Fruit fly (Drosophila melanogaster) whole organism, wandering third instar larva: ENCODE results near the gene SH3PX1.

Experiments used
- Abd-B ChIP-seq: fragments of >200 bp; optimal IDR thresholded peaks from 2 replicates; lab custom pipeline; 2017; ENCODE audit warnings: missing biosample characterization, missing genetic modification characterization
- CG32264 ChIP-seq: fragments of 200-800 bp; sonication (Bioruptor generic); optimal IDR thresholded peaks from 2 replicates; lab custom pipeline; 2016; ENCODE audit warnings: missing biosample characterization, missing genetic modification characterization
- CrebA ChIP-seq: fragments of 200-800 bp; sonication (Bioruptor generic); optimal IDR thresholded peaks from 2 replicates; lab custom pipeline; 2016; ENCODE audit warnings: missing biosample characterization, mild to moderate bottlenecking, missing genetic modification characterization, borderline replicate concordance
- Dfd ChIP-seq: fragments of >200 bp; optimal IDR thresholded peaks from 2 replicates; lab custom pipeline; 2017; ENCODE audit warnings: missing biosample characterization, missing genetic modification characterization
- Dif ChIP-seq: fragments of 200-275, 200-300 bp; sonication (Bioruptor generic); optimal IDR thresholded peaks from 2 replicates; lab custom pipeline; 2018; ENCODE audit warnings: missing biosample characterization, missing genetic modification characterization; ENCODE audit not compliant: partially characterized antibody
- GATAd ChIP-seq: sonication (Bioruptor generic); optimal IDR thresholded peaks from 2 replicates; lab custom pipeline; 2016; ENCODE audit warnings: missing biosample characterization, missing genetic modification characterization
- HLH106 ChIP-seq: fragments of 200-800 bp; optimal IDR thresholded peaks from 3 replicates; lab custom pipeline; 2019; ENCODE audit warnings: missing biosample characterization, mild to moderate bottlenecking, missing genetic modification characterization, moderate library complexity
- Hnf4 ChIP-seq: fragments of 200-800 bp; sonication (Bioruptor generic); optimal IDR thresholded peaks from 2 replicates; lab custom pipeline; 2016; ENCODE audit warnings: missing biosample characterization, mild to moderate bottlenecking, missing genetic modification characterization
- Hr78 ChIP-seq: fragments of >200 bp; optimal IDR thresholded peaks from 2 replicates; lab custom pipeline; 2017; ENCODE audit warnings: missing biosample characterization, missing genetic modification characterization
- Hr83 ChIP-seq: fragments of 200-300 bp; sonication (Bioruptor generic); optimal IDR thresholded peaks from 2 replicates; lab custom pipeline; 2016; ENCODE audit warnings: missing biosample characterization, mild to moderate bottlenecking, missing genetic modification characterization, moderate library complexity; ENCODE audit not compliant: poor library complexity, severe bottlenecking
- Mio ChIP-seq: sonication (Bioruptor generic); optimal IDR thresholded peaks from 2 replicates; lab custom pipeline; 2016; ENCODE audit warnings: missing biosample characterization, missing genetic modification characterization
- Myc ChIP-seq: fragments of >200 bp; optimal IDR thresholded peaks from 2 replicates; lab custom pipeline; 2017
- OdsH ChIP-seq: fragments of 200-800 bp; sonication (Bioruptor generic); optimal IDR thresholded peaks from 2 replicates; lab custom pipeline; 2016; ENCODE audit warnings: missing biosample characterization, mild to moderate bottlenecking, missing genetic modification characterization
- Rel ChIP-seq, 2 experiments: fragments of 200-800 bp; sonication (Bioruptor generic) in 1 of 2; optimal IDR thresholded peaks; 2 replicates in 1 of 2; 3 replicates in 1 of 2; lab custom pipeline; 2016 to 2019; ENCODE audit warnings: mild to moderate bottlenecking in 2 of 2, missing biosample characterization in 2 of 2, missing genetic modification characterization in 2 of 2, moderate library complexity in 1 of 2
- Sp1 ChIP-seq: fragments of 200-800 bp; sonication (Bioruptor generic); optimal IDR thresholded peaks from 3 replicates; lab custom pipeline; 2019; ENCODE audit warnings: missing biosample characterization, mild to moderate bottlenecking, missing genetic modification characterization, moderate library complexity
- Vsx2 ChIP-seq: fragments of 200-300, 225-300 bp; sonication (Bioruptor generic); optimal IDR thresholded peaks from 2 replicates; lab custom pipeline; 2018; ENCODE audit warnings: missing biosample characterization, missing genetic modification characterization; ENCODE audit not compliant: partially characterized antibody
- br ChIP-seq: fragments of 200-800 bp; sonication (Bioruptor generic); optimal IDR thresholded peaks from 2 replicates; lab custom pipeline; 2016; ENCODE audit warnings: missing biosample characterization, missing genetic modification characterization
- brk ChIP-seq: fragments of 200-800 bp; sonication (Bioruptor generic); optimal IDR thresholded peaks from 2 replicates; lab custom pipeline; 2016; ENCODE audit warnings: missing biosample characterization, mild to moderate bottlenecking, missing genetic modification characterization
- dl ChIP-seq, 2 experiments: fragments of 175-275, 200-275 bp in 1 of 2; fragments of 200-275 bp in 1 of 2; sonication (Bioruptor generic); optimal IDR thresholded peaks; lab custom pipeline; 2018; ENCODE audit warnings: mild to moderate bottlenecking in 2 of 2, missing biosample characterization in 2 of 2, missing genetic modification characterization in 2 of 2, moderate library complexity in 2 of 2; ENCODE audit not compliant: partially characterized antibody in 2 of 2, insufficient read depth in 1 of 2
- dmrt93B ChIP-seq: fragments of 200-800 bp; sonication (Bioruptor generic); optimal IDR thresholded peaks from 2 replicates; lab custom pipeline; 2018; ENCODE audit warnings: missing biosample characterization, mild to moderate bottlenecking, missing genetic modification characterization
- dsf ChIP-seq: sonication (Bioruptor generic); optimal IDR thresholded peaks from 2 replicates; lab custom pipeline; 2016; ENCODE audit warnings: missing biosample characterization, missing genetic modification characterization, borderline replicate concordance
- ey ChIP-seq: fragments of 200-800 bp; sonication (Bioruptor generic); optimal IDR thresholded peaks from 2 replicates; lab custom pipeline; 2016; ENCODE audit warnings: missing biosample characterization, missing genetic modification characterization
- foxo ChIP-seq, 2 experiments: fragments of 200-800 bp; sonication (Bioruptor generic); optimal IDR thresholded peaks; 2 replicates in 1 of 2; 3 replicates in 1 of 2; lab custom pipeline; 2016 to 2017; ENCODE audit warnings: missing biosample characterization in 2 of 2, missing genetic modification characterization in 2 of 2
- fru ChIP-seq: fragments of 200-800 bp; sonication (Bioruptor generic); optimal IDR thresholded peaks from 3 replicates; lab custom pipeline; 2016; ENCODE audit warnings: missing biosample characterization, mild to moderate bottlenecking, missing genetic modification characterization
- h ChIP-seq: fragments of 200-800 bp; sonication (Bioruptor generic); optimal IDR thresholded peaks from 3 replicates; lab custom pipeline; 2016; ENCODE audit warnings: missing biosample characterization, mild to moderate bottlenecking, missing genetic modification characterization
- jim ChIP-seq: fragments of 175-275, 200-325 bp; sonication (Bioruptor generic); optimal IDR thresholded peaks from 2 replicates; lab custom pipeline; 2016; ENCODE audit warnings: missing biosample characterization, mild to moderate bottlenecking, missing genetic modification characterization
- pan ChIP-seq: fragments of >200 bp; optimal IDR thresholded peaks from 2 replicates; lab custom pipeline; 2017
- psq ChIP-seq: fragments of 200-800 bp; sonication (Bioruptor generic); optimal IDR thresholded peaks from 3 replicates; lab custom pipeline; 2017; ENCODE audit warnings: missing biosample characterization, mild to moderate bottlenecking, missing genetic modification characterization, moderate library complexity
- rgr ChIP-seq: fragments of 200-800 bp; sonication (Bioruptor generic); optimal IDR thresholded peaks from 3 replicates; lab custom pipeline; 2016; ENCODE audit warnings: missing biosample characterization, mild to moderate bottlenecking, missing genetic modification characterization
- sage ChIP-seq: fragments of 200-800 bp; sonication (Bioruptor generic); optimal IDR thresholded peaks from 2 replicates; lab custom pipeline; 2016; ENCODE audit warnings: missing biosample characterization, mild to moderate bottlenecking, missing genetic modification characterization
- sv ChIP-seq: fragments of 200-800 bp; sonication (Bioruptor generic); optimal IDR thresholded peaks from 3 replicates; lab custom pipeline; 2016; ENCODE audit warnings: missing biosample characterization, missing genetic modification characterization
- tai ChIP-seq: sonication (Bioruptor generic); optimal IDR thresholded peaks from 2 replicates; lab custom pipeline; 2016; ENCODE audit warnings: missing biosample characterization, missing genetic modification characterization
- usp ChIP-seq: fragments of >200 bp; optimal IDR thresholded peaks from 2 replicates; lab custom pipeline; 2017; ENCODE audit warnings: missing biosample characterization, missing genetic modification characterization
- woc ChIP-seq: sonication (Bioruptor generic); optimal IDR thresholded peaks from 2 replicates; lab custom pipeline; 2016; ENCODE audit warnings: missing biosample characterization, mild to moderate bottlenecking, missing genetic modification characterization

Gene SH3PX1

DNA sequence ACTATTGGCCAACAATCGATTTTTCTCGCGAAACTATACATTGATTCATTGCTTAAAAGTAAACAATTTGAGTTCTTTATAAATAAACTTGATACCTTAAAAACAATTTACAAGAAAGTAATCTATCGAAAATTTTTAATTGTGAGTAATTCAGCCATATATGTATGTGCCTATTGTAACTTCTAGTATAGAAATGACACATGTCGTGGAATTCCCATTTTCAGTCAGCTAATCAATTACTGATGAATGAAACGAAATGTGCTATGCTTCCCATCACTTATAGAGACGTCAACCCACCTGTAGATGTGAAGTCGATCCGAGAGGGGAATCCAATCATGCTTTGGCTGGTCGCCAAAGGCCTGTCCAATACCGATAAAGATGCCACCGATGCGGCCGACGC is 2.4 kb downstream of the SH3PX1 start:
- TF ChIP-seq Hnf4 (GFP tag; lab: Kevin White, UChicago) (no peak), Mio (GFP tag; lab: Kevin White, UChicago) (no peak), Hr78 (GFP tag; lab: Kevin White, UChicago) (no peak), Rel (GFP tag; optimal IDR thresholded peaks at IDR 0.05; lab: Kevin White, UChicago) (no peak), Rel (tag; optimal IDR thresholded peaks at IDR 0.05; lab: Kevin White, UChicago) (peak; percentile 95), psq (no peak), OdsH (GFP tag; lab: Kevin White, UChicago) (no peak), woc (GFP tag; lab: Kevin White, UChicago) (no peak)

DNA sequence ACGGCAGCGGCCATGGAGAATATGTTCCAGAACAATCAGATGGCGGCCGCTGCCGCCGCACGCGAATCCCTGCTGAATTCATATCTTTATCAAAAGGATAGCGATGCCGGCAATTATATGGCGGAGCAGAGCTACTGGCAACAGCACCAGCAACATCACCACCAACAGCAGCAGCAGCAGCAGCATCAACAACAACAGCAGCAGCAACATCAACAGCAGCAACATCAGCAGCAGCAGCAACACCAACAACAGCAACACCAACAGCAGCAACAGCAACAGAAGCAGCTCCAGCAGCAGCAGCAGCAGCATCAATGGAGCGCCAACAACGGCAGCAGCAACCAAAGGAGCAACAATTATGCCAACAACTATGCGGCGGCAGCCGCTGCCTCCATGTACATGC is 4.8 kb downstream of the SH3PX1 start:
- no peak for TF ChIP-seq rgr
- TF ChIP-seq foxo (GFP tag; optimal IDR thresholded peaks at IDR 0.05; lab: Kevin White, UChicago): no peak
- peak; percentile 96 for TF ChIP-seq Dfd (GFP tag; lab: Kevin White, UChicago)

DNA sequence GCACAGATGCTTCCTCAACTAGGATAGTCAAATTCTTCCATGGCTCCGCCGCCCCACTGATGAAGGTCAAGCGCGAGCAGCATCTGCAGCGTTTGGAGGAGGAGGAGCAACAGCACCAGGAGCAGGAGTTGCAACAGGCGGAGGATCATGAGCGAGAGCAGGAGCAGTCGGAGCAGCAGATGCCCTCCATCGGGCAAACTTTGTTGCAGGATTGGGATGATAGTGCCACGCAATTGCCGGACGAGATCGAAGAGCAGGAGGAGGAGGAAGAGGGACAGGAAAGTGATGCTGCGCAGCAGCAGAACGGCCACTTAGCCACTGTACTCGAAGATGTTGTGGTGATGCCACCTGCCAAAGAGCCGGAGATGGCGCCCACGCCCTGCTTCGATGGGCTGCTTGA is 8.0 kb downstream of the SH3PX1 start:
- TF ChIP-seq Sp1 (GFP tag; lab: Kevin White, UChicago) (no peak), CrebA (GFP tag; lab: Kevin White, UChicago) (no peak), Vsx2 (GFP tag; lab: Kevin White, UChicago) (no peak), ey (GFP tag; lab: Kevin White, UChicago) (no peak), Dif (GFP tag; lab: Kevin White, UChicago) (no peak), Hnf4 (GFP tag; lab: Kevin White, UChicago) (no peak), dsf (GFP tag; lab: Kevin White, UChicago) (no peak), Hr83 (no peak), OdsH (GFP tag; lab: Kevin White, UChicago) (no peak), HLH106 (tag; lab: Kevin White, UChicago) (no peak), woc (GFP tag; lab: Kevin White, UChicago) (no peak), sv (GFP tag; lab: Kevin White, UChicago) (no peak), jim (no peak), brk (GFP tag; lab: Kevin White, UChicago) (no peak), usp (GFP tag; lab: Kevin White, UChicago) (no peak), Rel (GFP tag; optimal IDR thresholded peaks at IDR 0.05; lab: Kevin White, UChicago) (no peak), Rel (tag; optimal IDR thresholded peaks at IDR 0.05; lab: Kevin White, UChicago) (no peak)

DNA sequence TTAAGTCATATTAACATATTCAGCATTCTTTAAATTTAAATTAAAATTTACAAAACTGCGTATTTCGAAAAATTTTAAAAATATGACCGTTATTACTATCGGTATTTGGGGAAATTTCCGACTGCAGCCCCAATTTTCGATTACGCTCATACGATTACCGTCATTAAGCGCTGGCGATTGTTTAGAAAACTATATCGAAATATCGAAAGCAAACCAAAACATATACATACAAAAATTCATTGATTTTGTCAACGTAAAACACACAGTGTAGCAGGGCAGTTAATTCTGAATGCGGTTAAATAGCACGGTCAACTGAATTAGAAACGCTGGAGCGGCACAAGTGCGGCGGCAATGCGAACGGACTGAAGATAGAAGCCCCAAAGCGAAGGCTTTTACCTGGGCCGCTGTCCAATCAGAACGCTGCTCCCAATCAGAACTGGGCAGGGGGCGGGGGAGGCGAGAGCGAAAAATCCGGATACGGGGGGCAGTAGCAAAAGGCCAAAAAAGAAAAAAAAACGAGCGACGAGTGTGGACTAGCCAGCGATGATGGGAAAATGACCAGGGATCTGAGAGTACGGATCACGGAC is 9.4 kb downstream of the SH3PX1 start, which contains the start of gene CG16711:
TSS of gene CG16711 (plus strand) at position 170 of the 587 bp plus-strand sequence.
- TF ChIP-seq Rel (GFP tag; optimal IDR thresholded peaks at IDR 0.05; lab: Kevin White, UChicago) (no peak), Rel (tag; optimal IDR thresholded peaks at IDR 0.05; lab: Kevin White, UChicago) (peak; percentile 38), Hnf4 (GFP tag; lab: Kevin White, UChicago) (no peak)

DNA sequence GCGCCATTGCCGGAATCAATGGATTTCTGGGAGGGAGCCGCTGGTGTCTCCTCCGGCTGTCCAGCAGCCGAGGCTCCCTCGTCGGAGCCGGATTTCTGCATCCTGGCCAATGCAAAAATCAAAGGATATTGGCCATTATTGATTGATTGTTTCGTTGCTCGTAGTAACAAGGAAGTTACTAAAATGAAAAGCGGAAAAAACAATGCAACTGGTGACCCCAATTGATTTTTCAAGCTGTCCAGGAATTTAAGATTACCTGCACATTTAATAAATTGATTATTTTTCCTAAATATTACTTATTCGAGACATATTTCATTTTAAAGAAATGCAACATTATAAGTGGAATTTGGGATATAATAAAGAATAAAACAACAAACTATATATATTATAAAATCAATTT is 10.1 kb downstream of the SH3PX1 start, which contains the start of gene CG6761:
TSS of gene CG6761 (minus strand) at position 101 of the 400 bp plus-strand sequence.
- no peak for TF ChIP-seq rgr
- no peak for TF ChIP-seq br (GFP tag; lab: Kevin White, UChicago)
- no peak for TF ChIP-seq psq
- TF ChIP-seq jim: no peak
- no peak for TF ChIP-seq pan (lab: Kevin White, UChicago)
- TF ChIP-seq woc (GFP tag; lab: Kevin White, UChicago): no peak

DNA sequence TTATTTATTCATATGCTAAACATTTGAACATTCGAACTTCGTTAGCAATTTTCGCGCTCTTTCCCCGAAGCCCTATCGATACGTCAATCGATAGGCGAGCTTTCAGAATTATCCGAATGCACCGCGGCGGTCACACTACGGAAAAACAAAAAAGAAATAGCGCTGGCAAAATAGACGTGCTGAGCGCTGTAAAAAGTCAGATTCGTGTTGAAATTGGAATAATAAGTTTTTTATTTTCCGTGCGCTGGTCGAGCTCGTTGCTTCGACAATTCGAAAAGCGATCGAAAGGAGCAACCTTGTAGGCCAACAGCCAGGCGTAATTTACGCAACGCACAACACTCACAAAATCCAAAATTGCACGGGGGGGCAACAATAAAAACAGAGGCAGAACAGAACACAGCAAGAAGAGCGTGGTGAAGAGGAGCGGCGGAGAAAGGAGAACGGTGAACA is 15.4 kb downstream of the SH3PX1 start, which contains the start of gene Ubc4:
TSS of gene Ubc4 (plus strand) at position 144 of the 450 bp plus-strand sequence.
- TF ChIP-seq fru (GFP tag; lab: Kevin White, UChicago) (peak; percentile 30), pan (lab: Kevin White, UChicago) (no peak), foxo (GFP tag; optimal IDR thresholded peaks at IDR 0.05; lab: Kevin White, UChicago) (no peak), psq (peak; percentile 87), tai (GFP tag; lab: Kevin White, UChicago) (no peak), h (GFP tag; lab: Kevin White, UChicago) (peak; percentile 47), usp (GFP tag; lab: Kevin White, UChicago) (no peak), sage (GFP tag; lab: Kevin White, UChicago) (no peak), dmrt93B (GFP tag; lab: Kevin White, UChicago) (no peak), rgr (peak; percentile 64), Mio (GFP tag; lab: Kevin White, UChicago) (no peak), CG32264 (no peak), Rel (GFP tag; optimal IDR thresholded peaks at IDR 0.05; lab: Kevin White, UChicago) (no peak), Rel (tag; optimal IDR thresholded peaks at IDR 0.05; lab: Kevin White, UChicago) (peak; percentile 33), Dfd (GFP tag; lab: Kevin White, UChicago) (no peak), woc (GFP tag; lab: Kevin White, UChicago) (no peak), OdsH (GFP tag; lab: Kevin White, UChicago) (peak; percentile 14), br (GFP tag; lab: Kevin White, UChicago) (peak; percentile 22), jim (no peak), sv (GFP tag; lab: Kevin White, UChicago) (no peak), Abd-B (no peak), dl (GFP tag; optimal IDR thresholded peaks at IDR 0.05; lab: Kevin White, UChicago; ENCODE audit: insufficient read depth in 1 of 2, partially characterized antibody in 2 of 2) (no peak), Myc (lab: Kevin White, UChicago) (no peak), Hr83 (peak; percentile 7), ey (GFP tag; lab: Kevin White, UChicago) (peak; percentile 13), Sp1 (GFP tag; lab: Kevin White, UChicago) (peak; percentile 45), Hnf4 (GFP tag; lab: Kevin White, UChicago) (no peak), Hr78 (GFP tag; lab: Kevin White, UChicago) (no peak), GATAd (GFP tag; lab: Kevin White, UChicago) (no peak)
